Fruit fly (Drosophila melanogaster) whole organism, wandering third instar larva: ENCODE results near the gene ftz-f1.

Experiments used
- Abd-B ChIP-seq: fragments of >200 bp; optimal IDR thresholded peaks from 2 replicates; lab custom pipeline; 2017; ENCODE audit warnings: missing biosample characterization, missing genetic modification characterization
- CG32264 ChIP-seq: fragments of 200-800 bp; sonication (Bioruptor generic); optimal IDR thresholded peaks from 2 replicates; lab custom pipeline; 2016; ENCODE audit warnings: missing biosample characterization, missing genetic modification characterization
- CG9705 ChIP-seq: fragments of 200-800 bp; sonication (Bioruptor generic); optimal IDR thresholded peaks from 2 replicates; lab custom pipeline; 2018; ENCODE audit warnings: missing biosample characterization, mild to moderate bottlenecking, missing genetic modification characterization
- CrebA ChIP-seq: fragments of 200-800 bp; sonication (Bioruptor generic); optimal IDR thresholded peaks from 2 replicates; lab custom pipeline; 2016; ENCODE audit warnings: missing biosample characterization, mild to moderate bottlenecking, missing genetic modification characterization, borderline replicate concordance
- Dfd ChIP-seq: fragments of >200 bp; optimal IDR thresholded peaks from 2 replicates; lab custom pipeline; 2017; ENCODE audit warnings: missing biosample characterization, missing genetic modification characterization
- Dif ChIP-seq: fragments of 200-275, 200-300 bp; sonication (Bioruptor generic); optimal IDR thresholded peaks from 2 replicates; lab custom pipeline; 2018; ENCODE audit warnings: missing biosample characterization, missing genetic modification characterization; ENCODE audit not compliant: partially characterized antibody
- GATAd ChIP-seq: sonication (Bioruptor generic); optimal IDR thresholded peaks from 2 replicates; lab custom pipeline; 2016; ENCODE audit warnings: missing biosample characterization, missing genetic modification characterization
- HLH106 ChIP-seq: fragments of 200-800 bp; optimal IDR thresholded peaks from 3 replicates; lab custom pipeline; 2019; ENCODE audit warnings: missing biosample characterization, mild to moderate bottlenecking, missing genetic modification characterization, moderate library complexity
- Hnf4 ChIP-seq: fragments of 200-800 bp; sonication (Bioruptor generic); optimal IDR thresholded peaks from 2 replicates; lab custom pipeline; 2016; ENCODE audit warnings: missing biosample characterization, mild to moderate bottlenecking, missing genetic modification characterization
- Hr78 ChIP-seq: fragments of >200 bp; optimal IDR thresholded peaks from 2 replicates; lab custom pipeline; 2017; ENCODE audit warnings: missing biosample characterization, missing genetic modification characterization
- Hr83 ChIP-seq: fragments of 200-300 bp; sonication (Bioruptor generic); optimal IDR thresholded peaks from 2 replicates; lab custom pipeline; 2016; ENCODE audit warnings: missing biosample characterization, mild to moderate bottlenecking, missing genetic modification characterization, moderate library complexity; ENCODE audit not compliant: poor library complexity, severe bottlenecking
- Jra ChIP-seq: sonication (Bioruptor generic); optimal IDR thresholded peaks from 2 replicates; lab custom pipeline; 2016; ENCODE audit warnings: missing biosample characterization, missing genetic modification characterization
- Mio ChIP-seq: sonication (Bioruptor generic); optimal IDR thresholded peaks from 2 replicates; lab custom pipeline; 2016; ENCODE audit warnings: missing biosample characterization, missing genetic modification characterization
- Myc ChIP-seq: fragments of >200 bp; optimal IDR thresholded peaks from 2 replicates; lab custom pipeline; 2017
- N ChIP-seq: fragments of >200 bp; optimal IDR thresholded peaks from 2 replicates; lab custom pipeline; 2018; ENCODE audit warnings: missing biosample characterization, missing external identifiers, missing genetic modification characterization
- OdsH ChIP-seq: fragments of 200-800 bp; sonication (Bioruptor generic); optimal IDR thresholded peaks from 2 replicates; lab custom pipeline; 2016; ENCODE audit warnings: missing biosample characterization, mild to moderate bottlenecking, missing genetic modification characterization
- Rel ChIP-seq, 2 experiments: fragments of 200-800 bp; sonication (Bioruptor generic) in 1 of 2; optimal IDR thresholded peaks; 2 replicates in 1 of 2; 3 replicates in 1 of 2; lab custom pipeline; 2016 to 2019; ENCODE audit warnings: mild to moderate bottlenecking in 2 of 2, missing biosample characterization in 2 of 2, missing genetic modification characterization in 2 of 2, moderate library complexity in 1 of 2
- Sp1 ChIP-seq: fragments of 200-800 bp; sonication (Bioruptor generic); optimal IDR thresholded peaks from 3 replicates; lab custom pipeline; 2019; ENCODE audit warnings: missing biosample characterization, mild to moderate bottlenecking, missing genetic modification characterization, moderate library complexity
- Vsx2 ChIP-seq: fragments of 200-300, 225-300 bp; sonication (Bioruptor generic); optimal IDR thresholded peaks from 2 replicates; lab custom pipeline; 2018; ENCODE audit warnings: missing biosample characterization, missing genetic modification characterization; ENCODE audit not compliant: partially characterized antibody
- br ChIP-seq: fragments of 200-800 bp; sonication (Bioruptor generic); optimal IDR thresholded peaks from 2 replicates; lab custom pipeline; 2016; ENCODE audit warnings: missing biosample characterization, missing genetic modification characterization
- brk ChIP-seq: fragments of 200-800 bp; sonication (Bioruptor generic); optimal IDR thresholded peaks from 2 replicates; lab custom pipeline; 2016; ENCODE audit warnings: missing biosample characterization, mild to moderate bottlenecking, missing genetic modification characterization
- dl ChIP-seq, 2 experiments: fragments of 175-275, 200-275 bp in 1 of 2; fragments of 200-275 bp in 1 of 2; sonication (Bioruptor generic); optimal IDR thresholded peaks; lab custom pipeline; 2018; ENCODE audit warnings: mild to moderate bottlenecking in 2 of 2, missing biosample characterization in 2 of 2, missing genetic modification characterization in 2 of 2, moderate library complexity in 2 of 2; ENCODE audit not compliant: partially characterized antibody in 2 of 2, insufficient read depth in 1 of 2
- dmrt93B ChIP-seq: fragments of 200-800 bp; sonication (Bioruptor generic); optimal IDR thresholded peaks from 2 replicates; lab custom pipeline; 2018; ENCODE audit warnings: missing biosample characterization, mild to moderate bottlenecking, missing genetic modification characterization
- dsf ChIP-seq: sonication (Bioruptor generic); optimal IDR thresholded peaks from 2 replicates; lab custom pipeline; 2016; ENCODE audit warnings: missing biosample characterization, missing genetic modification characterization, borderline replicate concordance
- ey ChIP-seq: fragments of 200-800 bp; sonication (Bioruptor generic); optimal IDR thresholded peaks from 2 replicates; lab custom pipeline; 2016; ENCODE audit warnings: missing biosample characterization, missing genetic modification characterization
- foxo ChIP-seq, 2 experiments: fragments of 200-800 bp; sonication (Bioruptor generic); optimal IDR thresholded peaks; 2 replicates in 1 of 2; 3 replicates in 1 of 2; lab custom pipeline; 2016 to 2017; ENCODE audit warnings: missing biosample characterization in 2 of 2, missing genetic modification characterization in 2 of 2
- fru ChIP-seq: fragments of 200-800 bp; sonication (Bioruptor generic); optimal IDR thresholded peaks from 3 replicates; lab custom pipeline; 2016; ENCODE audit warnings: missing biosample characterization, mild to moderate bottlenecking, missing genetic modification characterization
- h ChIP-seq: fragments of 200-800 bp; sonication (Bioruptor generic); optimal IDR thresholded peaks from 3 replicates; lab custom pipeline; 2016; ENCODE audit warnings: missing biosample characterization, mild to moderate bottlenecking, missing genetic modification characterization
- jim ChIP-seq: fragments of 175-275, 200-325 bp; sonication (Bioruptor generic); optimal IDR thresholded peaks from 2 replicates; lab custom pipeline; 2016; ENCODE audit warnings: missing biosample characterization, mild to moderate bottlenecking, missing genetic modification characterization
- lola ChIP-seq: fragments of >200 bp; optimal IDR thresholded peaks from 2 replicates; lab custom pipeline; 2017; ENCODE audit warnings: missing biosample characterization, missing genetic modification characterization
- pan ChIP-seq: fragments of >200 bp; optimal IDR thresholded peaks from 2 replicates; lab custom pipeline; 2017
- psq ChIP-seq: fragments of 200-800 bp; sonication (Bioruptor generic); optimal IDR thresholded peaks from 3 replicates; lab custom pipeline; 2017; ENCODE audit warnings: missing biosample characterization, mild to moderate bottlenecking, missing genetic modification characterization, moderate library complexity
- rgr ChIP-seq: fragments of 200-800 bp; sonication (Bioruptor generic); optimal IDR thresholded peaks from 3 replicates; lab custom pipeline; 2016; ENCODE audit warnings: missing biosample characterization, mild to moderate bottlenecking, missing genetic modification characterization
- sage ChIP-seq: fragments of 200-800 bp; sonication (Bioruptor generic); optimal IDR thresholded peaks from 2 replicates; lab custom pipeline; 2016; ENCODE audit warnings: missing biosample characterization, mild to moderate bottlenecking, missing genetic modification characterization
- sv ChIP-seq: fragments of 200-800 bp; sonication (Bioruptor generic); optimal IDR thresholded peaks from 3 replicates; lab custom pipeline; 2016; ENCODE audit warnings: missing biosample characterization, missing genetic modification characterization
- tai ChIP-seq: sonication (Bioruptor generic); optimal IDR thresholded peaks from 2 replicates; lab custom pipeline; 2016; ENCODE audit warnings: missing biosample characterization, missing genetic modification characterization
- usp ChIP-seq: fragments of >200 bp; optimal IDR thresholded peaks from 2 replicates; lab custom pipeline; 2017; ENCODE audit warnings: missing biosample characterization, missing genetic modification characterization
- woc ChIP-seq: sonication (Bioruptor generic); optimal IDR thresholded peaks from 2 replicates; lab custom pipeline; 2016; ENCODE audit warnings: missing biosample characterization, mild to moderate bottlenecking, missing genetic modification characterization

The ftz-f1 gene

dm6 chr3L:18760421-18761045, 40.6 kb downstream of the ftz-f1 start:
- TF ChIP-seq Dif (GFP tag; lab: Kevin White, UChicago) (peak; percentile 43), foxo (GFP tag; optimal IDR thresholded peaks at IDR 0.05; lab: Kevin White, UChicago) (no peak), fru (GFP tag; lab: Kevin White, UChicago) (no peak), jim (GFP tag; lab: Kevin White, UChicago) (peak; percentile 10), dl (GFP tag; optimal IDR thresholded peaks at IDR 0.05; lab: Kevin White, UChicago; ENCODE audit: insufficient read depth in 1 of 2, partially characterized antibody in 2 of 2) (peak in 1 of 2 experiments; percentile 38)

- TF ChIP-seq GATAd (GFP tag; lab: Kevin White, UChicago) (no peak), Hr83 (GFP tag; lab: Kevin White, UChicago) (peak; percentile 51), Mio (GFP tag; lab: Kevin White, UChicago) (no peak), Jra (GFP tag; lab: Kevin White, UChicago) (peak; percentile 55), CG32264 (no peak), HLH106 (tag; lab: Kevin White, UChicago) (no peak), jim (GFP tag; lab: Kevin White, UChicago) (no peak), br (GFP tag; lab: Kevin White, UChicago) (no peak), Dif (GFP tag; lab: Kevin White, UChicago) (no peak), N (peak; percentile 99), foxo (GFP tag; optimal IDR thresholded peaks at IDR 0.05; lab: Kevin White, UChicago) (peak in 1 of 2 experiments; percentile 52), psq (GFP tag; lab: Kevin White, UChicago) (peak; percentile 74), Vsx2 (no peak), pan (no peak), Rel (GFP tag; optimal IDR thresholded peaks at IDR 0.05; lab: Kevin White, UChicago) (no peak), Rel (tag; optimal IDR thresholded peaks at IDR 0.05; lab: Kevin White, UChicago) (peak; percentile 42), brk (GFP tag; lab: Kevin White, UChicago) (no peak), sv (no peak), fru (GFP tag; lab: Kevin White, UChicago) (peak; percentile 34), Dfd (GFP tag; lab: Kevin White, UChicago) (peak; percentile 8), dsf (no peak), Hnf4 (GFP tag; lab: Kevin White, UChicago) (no peak), CrebA (GFP tag; lab: Kevin White, UChicago) (peak; percentile 83), h (GFP tag; lab: Kevin White, UChicago) (peak; percentile 63), Myc (lab: Kevin White, UChicago) (no peak), Sp1 (peak; percentile 13), woc (GFP tag; lab: Kevin White, UChicago) (no peak), Abd-B (peak; percentile 77), ey (no peak), tai (GFP tag; lab: Kevin White, UChicago) (no peak), rgr (peak; percentile 30), Hr78 (GFP tag; lab: Kevin White, UChicago) (peak; percentile 78), OdsH (GFP tag; lab: Kevin White, UChicago) (no peak), dl (GFP tag; optimal IDR thresholded peaks at IDR 0.05; lab: Kevin White, UChicago; ENCODE audit: insufficient read depth in 1 of 2, partially characterized antibody in 2 of 2) (peak in 1 of 2 experiments; percentile 28), lola (GFP tag; lab: Kevin White, UChicago) (no peak), CG9705 (GFP tag; lab: Kevin White, UChicago) (no peak), dmrt93B (GFP tag; lab: Kevin White, UChicago) (no peak), sage (no peak), usp (GFP tag; lab: Kevin White, UChicago) (no peak)
Observed at dm6 chr3L:18758894-18759569, 42.1 kb downstream of the ftz-f1 start.
